Fruit fly (Drosophila melanogaster): ENCODE data around the gene CG44325.

CG44325 gene

DNA sequence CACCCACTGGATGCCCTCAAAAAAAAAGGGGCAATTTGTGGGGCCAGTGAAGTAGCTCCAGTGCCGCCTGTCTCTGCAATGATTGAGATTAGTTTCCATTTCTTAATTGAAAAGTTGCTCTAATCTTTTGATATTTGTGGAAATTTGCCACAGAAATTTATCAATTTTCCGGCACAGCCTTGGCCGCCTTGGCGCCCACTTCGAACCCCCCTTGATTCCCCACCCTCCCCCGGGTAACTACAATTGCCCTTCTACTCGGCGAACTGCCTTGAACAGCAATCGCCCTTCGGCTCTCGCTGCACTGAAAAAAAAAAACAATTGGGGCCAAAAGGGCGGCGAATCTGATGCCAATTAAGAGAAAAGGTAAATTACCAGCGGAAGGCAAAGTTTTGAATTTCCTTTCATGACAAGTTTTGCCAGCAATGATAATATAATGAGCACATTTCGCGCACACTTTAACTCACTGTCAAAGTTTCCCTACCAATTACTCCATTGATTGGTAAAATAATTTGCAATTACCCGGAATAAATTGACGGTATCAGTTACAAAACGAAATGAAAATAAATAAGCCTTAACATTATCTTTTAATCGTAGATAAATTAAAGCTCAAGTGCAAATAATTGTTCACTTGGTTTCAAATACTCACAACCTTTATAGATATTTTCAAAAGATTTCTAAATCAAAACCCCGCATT lies 41.5 kb upstream of the CG44325 start (continued):
- no peak for TF ChIP-seq lbe (GFP tag; optimal IDR thresholded peaks at IDR 0.05)
- peak; percentile 46 for TF ChIP-seq phol (tag; optimal IDR thresholded peaks at IDR 0.05)
- TF ChIP-seq CG17361 (GFP tag; IDR thresholded peaks at IDR 0.05), result peak; percentile 49; the same call in 2 of the 3 replicates
- peak; percentile 8 for TF ChIP-seq CG10267 (tag; optimal IDR thresholded peaks at IDR 0.05)
- no peak for TF ChIP-seq Opbp (GFP tag; IDR thresholded peaks at IDR 0.05; ENCODE audit: partially characterized antibody)
- no peak for TF ChIP-seq CG7786 (GFP tag; optimal IDR thresholded peaks at IDR 0.05)
- peak; percentile 12 for TF ChIP-seq CG8924 (tag; optimal IDR thresholded peaks at IDR 0.05)
- TF ChIP-seq nerfin-1 (tag; optimal IDR thresholded peaks at IDR 0.05), result peak; percentile 15
- TF ChIP-seq Max (GFP tag; optimal IDR thresholded peaks at IDR 0.05), result no peak
- TF ChIP-seq prd (optimal IDR thresholded peaks at IDR 0.05), result no peak
- peak; percentile 41; the same call in 1 of the 3 replicates for TF ChIP-seq prd (GFP tag; IDR thresholded peaks at IDR 0.05)
- TF ChIP-seq abd-A (tag; optimal IDR thresholded peaks at IDR 0.05), result no peak
- TF ChIP-seq Vsx1 (GFP tag; optimal IDR thresholded peaks at IDR 0.05), result no peak
- TF ChIP-seq pb (GFP tag; optimal IDR thresholded peaks at IDR 0.05), result peak; percentile 12
- TF ChIP-seq tio (GFP tag; optimal IDR thresholded peaks at IDR 0.05), result peak; percentile 6
- TF ChIP-seq CG10654 (GFP tag; optimal IDR thresholded peaks at IDR 0.05), result no peak
- TF ChIP-seq CG7839 (tag; optimal IDR thresholded peaks at IDR 0.05), result peak; percentile 37
- TF ChIP-seq Chrac-16 (GFP tag; optimal IDR thresholded peaks at IDR 0.05), result peak; percentile 28
- peak; percentile 7 for TF ChIP-seq Hsf (GFP tag; optimal IDR thresholded peaks at IDR 0.05)
- no peak for TF ChIP-seq h (optimal IDR thresholded peaks at IDR 0.05)
- TF ChIP-seq org-1 (GFP tag; optimal IDR thresholded peaks at IDR 0.05), result peak; percentile 26
- peak; percentile 39 for TF ChIP-seq CG17385 (GFP tag; optimal IDR thresholded peaks at IDR 0.05)
- TF ChIP-seq CG4820 (GFP tag; optimal IDR thresholded peaks at IDR 0.05), result no peak
- TF ChIP-seq zen2 (GFP tag; IDR thresholded peaks at IDR 0.05; ENCODE audit: partially characterized antibody), result no peak
- peak; percentile 39 for TF ChIP-seq row (GFP tag; IDR thresholded peaks at IDR 0.05)
- TF ChIP-seq Taf1 (GFP tag; IDR thresholded peaks at IDR 0.05), result no peak
- TF ChIP-seq CG9727 (GFP tag; optimal IDR thresholded peaks at IDR 0.05), result peak; percentile 16
- no peak for TF ChIP-seq CG30431 (GFP tag; optimal IDR thresholded peaks at IDR 0.05)
- TF ChIP-seq ranshi (GFP tag; IDR thresholded peaks at IDR 0.05), result no peak
- peak; percentile 58; the same call in 2 of the 3 replicates for TF ChIP-seq sr (GFP tag; IDR thresholded peaks at IDR 0.05)
- TF ChIP-seq ken (GFP tag; IDR thresholded peaks at IDR 0.05), result 0 out of 3 replicates have a peak, but pooled peaks have one; percentile 11
- no peak for TF ChIP-seq D (optimal IDR thresholded peaks at IDR 0.05)
- TF ChIP-seq D (GFP tag; optimal IDR thresholded peaks at IDR 0.05), result peak; percentile 46
- no peak for TF ChIP-seq Sry-β (GFP tag; optimal IDR thresholded peaks at IDR 0.05)
- TF ChIP-seq Med (GFP tag), result peak; percentile 63
- no peak for TF ChIP-seq Dp (GFP tag; optimal IDR thresholded peaks at IDR 0.05)
- no peak for TF ChIP-seq Optix (GFP tag; IDR thresholded peaks at IDR 0.05)
- TF ChIP-seq CG7357 (GFP tag; IDR thresholded peaks at IDR 0.05), result no peak
- TF ChIP-seq hkb (optimal IDR thresholded peaks at IDR 0.05), result no peak
- TF ChIP-seq hkb (GFP tag; IDR thresholded peaks at IDR 0.05), result no peak
- TF ChIP-seq CG5180 (GFP tag; optimal IDR thresholded peaks at IDR 0.05), result peak; percentile 23
- TF ChIP-seq B-H2 (GFP tag; optimal IDR thresholded peaks at IDR 0.05), result no peak

Data from whole organism, embryonic.